Worm (Caenorhabditis elegans) whole organism, mixed stage, embryonic: ENCODE data around the gene Y46G5A.8.
A peak's percentile ranks its signal among the peaks of the same experiment; 100 is the strongest.

Experiments used
- ceh-83 ChIP-seq: fragments of 200-800 bp; sonication (Bioruptor generic); optimal IDR thresholded peaks from 2 replicates; lab custom pipeline; 2018; ENCODE audit warnings: mild to moderate bottlenecking, missing genetic modification characterization, missing compliant biosample characterization
- ces-1 ChIP-seq: fragments of 150-350 bp; optimal IDR thresholded peaks from 2 replicates; lab custom pipeline; 2014; ENCODE audit warnings: missing biosample characterization, missing genetic modification reagents, missing genetic modification characterization
- cnd-1 ChIP-seq: fragments of 200-800 bp; sonication (Bioruptor generic); optimal IDR thresholded peaks from 2 replicates; lab custom pipeline; 2018; ENCODE audit warnings: mild to moderate bottlenecking, missing genetic modification characterization, missing compliant biosample characterization
- drap-1 ChIP-seq: fragments of 200-800 bp; sonication (Bioruptor generic); optimal IDR thresholded peaks from 3 replicates; lab custom pipeline; 2018; ENCODE audit warnings: mild to moderate bottlenecking, missing genetic modification characterization, missing compliant biosample characterization
- elt-1 ChIP-seq: sonication (generic microtip); optimal IDR thresholded peaks from 2 replicates; lab custom pipeline; 2017; ENCODE audit warnings: missing genetic modification characterization, mild to moderate bottlenecking, missing compliant biosample characterization, antibody characterized with exemption, moderate library complexity, borderline replicate concordance; ENCODE audit not compliant: insufficient read depth
- hlh-1 ChIP-seq: fragments of 150-350 bp; optimal IDR thresholded peaks from 2 replicates; lab custom pipeline; 2014; ENCODE audit warnings: missing biosample characterization, missing genetic modification reagents, missing genetic modification characterization
- lin-13 ChIP-seq: fragments of 150-350 bp; optimal IDR thresholded peaks from 2 replicates; lab custom pipeline; 2014; ENCODE audit warnings: missing biosample characterization, missing genetic modification characterization
- lin-32 ChIP-seq: fragments of 200-800 bp; sonication (Bioruptor generic); optimal IDR thresholded peaks from 2 replicates; lab custom pipeline; 2018; ENCODE audit warnings: mild to moderate bottlenecking, missing genetic modification characterization, missing compliant biosample characterization
- lsy-2 ChIP-seq: fragments of 150-350 bp; optimal IDR thresholded peaks from 2 replicates; lab custom pipeline; 2014; ENCODE audit warnings: missing biosample characterization, missing genetic modification characterization
- mep-1 ChIP-seq: fragments of 150-350 bp; optimal IDR thresholded peaks from 2 replicates; lab custom pipeline; 2017; ENCODE audit warnings: missing biosample characterization, missing genetic modification reagents, missing genetic modification characterization, inconsistent platforms
- nhr-12 ChIP-seq: fragments of 150-350 bp; optimal IDR thresholded peaks from 2 replicates; lab custom pipeline; 2014; ENCODE audit warnings: missing biosample characterization, missing genetic modification characterization
- nhr-2 ChIP-seq: fragments of 150-350 bp; optimal IDR thresholded peaks from 2 replicates; lab custom pipeline; 2014; ENCODE audit warnings: missing biosample characterization, missing genetic modification characterization
- nhr-237 ChIP-seq: fragments of 150-350 bp; optimal IDR thresholded peaks from 2 replicates; lab custom pipeline; 2014; ENCODE audit warnings: missing biosample characterization, missing genetic modification characterization
- nhr-76 ChIP-seq: sonication (generic microtip); optimal IDR thresholded peaks from 2 replicates; lab custom pipeline; 2017; ENCODE audit warnings: missing biosample characterization, missing genetic modification characterization
- pha-4 ChIP-seq: fragments of 150-350 bp; optimal IDR thresholded peaks from 2 replicates; lab custom pipeline; 2018; ENCODE audit warnings: missing biosample characterization, missing genetic modification reagents, missing genetic modification characterization
- sptf-1 ChIP-seq: sonication (generic microtip); optimal IDR thresholded peaks from 2 replicates; lab custom pipeline; 2017; ENCODE audit warnings: mild to moderate bottlenecking, missing genetic modification characterization, moderate library complexity, missing compliant biosample characterization
- tbx-8 ChIP-seq: fragments of 200-800 bp; sonication (Bioruptor generic); optimal IDR thresholded peaks from 2 replicates; lab custom pipeline; 2018; ENCODE audit warnings: mild to moderate bottlenecking, missing genetic modification characterization, moderate library complexity, missing compliant biosample characterization
- unc-39 ChIP-seq: fragments of 150-350 bp; optimal IDR thresholded peaks from 2 replicates; lab custom pipeline; 2014; ENCODE audit warnings: missing biosample characterization, missing genetic modification characterization
- unc-62 ChIP-seq: fragments of 150-350 bp; optimal IDR thresholded peaks from 2 replicates; lab custom pipeline; 2014; ENCODE audit warnings: missing biosample characterization, missing genetic modification reagents, missing genetic modification characterization
- zip-8 ChIP-seq: fragments of 150-350 bp; optimal IDR thresholded peaks from 2 replicates; lab custom pipeline; 2014; ENCODE audit warnings: missing biosample characterization, missing genetic modification characterization
- ztf-11 ChIP-seq: fragments of 150-350 bp; optimal IDR thresholded peaks from 2 replicates; lab custom pipeline; 2014; ENCODE audit warnings: missing biosample characterization, missing genetic modification characterization

The Y46G5A.8 gene

ce11 chrII:12799364-12799763 lies 43.2 kb downstream of the Y46G5A.8 start:
- TF ChIP-seq sptf-1 (no peak), nhr-2 (peak; percentile 3), drap-1 (no peak), unc-39 (tag; lab: Kevin White, UChicago) (no peak), cnd-1 (tag; lab: Kevin White, UChicago) (peak; percentile 13)

- peak; percentile 1 for TF ChIP-seq lin-13 (tag; lab: Kevin White, UChicago)
- peak; percentile 92 for TF ChIP-seq lsy-2
- TF ChIP-seq hlh-1 (tag; lab: Kevin White, UChicago): peak; percentile 25
- no peak for TF ChIP-seq ces-1
- no peak for TF ChIP-seq ceh-83
Measured at ce11 chrII:12799927-12800522, 43.9 kb downstream of the Y46G5A.8 start.

- TF ChIP-seq zip-8 (no peak), nhr-76 (tag; lab: Kevin White, UChicago) (no peak), nhr-237 (tag; lab: Kevin White, UChicago) (no peak), elt-1 (tag; lab: Kevin White, UChicago) (no peak), mep-1 (tag; lab: Kevin White, UChicago) (no peak), tbx-8 (GFP tag; lab: Kevin White, UChicago) (no peak), hlh-1 (tag; lab: Kevin White, UChicago) (no peak), ztf-11 (tag; lab: Kevin White, UChicago) (no peak), sptf-1 (no peak), lsy-2 (no peak)
- TF ChIP-seq, all 35 proteins: peak for 0
Measured at ce11 chrII:12805161-12805560, 49.0 kb downstream of the Y46G5A.8 start, which contains the start of the genes Y46G5A.18 and Y46G5A.47. TSS of gene Y46G5A.18 (minus strand) at chrII:12805261. TSS of gene Y46G5A.47 (minus strand) at chrII:12805306.

ce11 chrII:12805765-12806384 lies 49.7 kb downstream of the Y46G5A.8 start:
- peak; percentile 23 for TF ChIP-seq unc-62 (GFP tag; lab: Kevin White, UChicago)
- TF ChIP-seq cnd-1 (tag; lab: Kevin White, UChicago): peak; percentile 68
- peak; percentile 63 for TF ChIP-seq zip-8
- peak; percentile 4 for TF ChIP-seq ces-1
- TF ChIP-seq sptf-1: peak; percentile 15
- no peak for TF ChIP-seq hlh-1 (tag; lab: Kevin White, UChicago)
- TF ChIP-seq nhr-12 (tag; lab: Kevin White, UChicago): no peak

- TF ChIP-seq lin-32 (GFP tag; lab: Kevin White, UChicago) (no peak), pha-4 (tag; lab: Kevin White, UChicago) (no peak), cnd-1 (tag; lab: Kevin White, UChicago) (no peak)
Measured at ce11 chrII:12806602-12807182, 50.6 kb downstream of the Y46G5A.8 start, which contains the start of gene spds-1. TSS of gene spds-1 (plus strand) at chrII:12806899.
